Worm (Caenorhabditis elegans) whole organism, L4 larva: Measurements from ENCODE around the gene C34B4.3.

Source experiments
- D1046.2 ChIP-seq: fragments of 200-800 bp; sonication (Bioruptor generic); IDR thresholded peaks from 2 replicates; pipeline ENCODE4 v1.3.6; 2022; ENCODE audit warnings: missing genetic modification characterization, missing compliant biosample characterization
- F44E2.7 ChIP-seq: fragments of 200-800 bp; sonication (Bioruptor generic); IDR thresholded peaks from 2 replicates; pipeline ENCODE4 v2.1.2; 2022; ENCODE audit warnings: missing genetic modification characterization, missing compliant biosample characterization
- T26A8.4 ChIP-seq: fragments of 200-800 bp; sonication (Bioruptor generic); IDR thresholded peaks from 2 replicates; pipeline ENCODE4 v1.3.6; 2022; ENCODE audit warnings: missing genetic modification characterization, missing compliant biosample characterization
- Y5F2A.4 ChIP-seq: fragments of 200-800 bp; sonication (Bioruptor generic); optimal IDR thresholded peaks from 2 replicates; lab custom pipeline; 2018; ENCODE audit warnings: mild to moderate bottlenecking, missing genetic modification characterization, missing compliant biosample characterization
- aha-1 ChIP-seq: fragments of 150-350 bp; peaks from one replicate; lab custom pipeline; 2014; ENCODE audit warnings: missing biosample characterization, missing genetic modification characterization
- ceh-20 ChIP-seq: fragments of 200-800 bp; sonication (Bioruptor generic); IDR thresholded peaks from 2 replicates; pipeline ENCODE4 v1.3.6; 2022; ENCODE audit warnings: missing genetic modification reagents, missing genetic modification characterization, missing compliant biosample characterization
- ceh-28 ChIP-seq: fragments of 150-350 bp; optimal IDR thresholded peaks from 2 replicates; lab custom pipeline; 2014; ENCODE audit warnings: missing biosample characterization, missing genetic modification reagents, missing genetic modification characterization
- ceh-44 ChIP-seq: fragments of 200-800 bp; sonication (Bioruptor generic); IDR thresholded peaks from 2 replicates; pipeline ENCODE4 v1.3.6; 2022; ENCODE audit warnings: missing genetic modification reagents, missing genetic modification characterization, missing compliant biosample characterization
- ceh-62 ChIP-seq: sonication (generic microtip); optimal IDR thresholded peaks from 2 replicates; lab custom pipeline; 2017; ENCODE audit warnings: missing biosample characterization, missing genetic modification characterization
- cey-2 ChIP-seq: sonication (generic microtip); optimal IDR thresholded peaks from 3 replicates; lab custom pipeline; 2017; ENCODE audit warnings: missing genetic modification characterization, mild to moderate bottlenecking, missing compliant biosample characterization, antibody characterized with exemption, borderline replicate concordance; ENCODE audit not compliant: insufficient read depth
- daf-16 ChIP-seq, 3 experiments: sonication (generic microtip); optimal IDR thresholded peaks; 2 replicates each; lab custom pipeline; 2016 to 2017; ENCODE audit warnings: missing genetic modification characterization in 3 of 3, missing genetic modification reagents in 3 of 3, mild to moderate bottlenecking in 2 of 3, missing compliant biosample characterization in 2 of 3, missing biosample characterization in 1 of 3, moderate library complexity in 1 of 3
- daf-19 ChIP-seq: fragments of 200-800 bp; sonication (Bioruptor generic); conservative IDR thresholded peaks from 2 replicates; pipeline ENCODE4 v1.3.6; 2022; ENCODE audit warnings: missing genetic modification characterization, missing compliant biosample characterization
- dpl-1 ChIP-seq: fragments of 150-350 bp; optimal IDR thresholded peaks from 2 replicates; lab custom pipeline; 2014; ENCODE audit warnings: missing biosample characterization, missing genetic modification reagents, missing genetic modification characterization
- lin-1 ChIP-seq: fragments of 200-800 bp; sonication (Bioruptor generic); IDR thresholded peaks from 2 replicates; pipeline ENCODE4 v1.3.6; 2022; ENCODE audit warnings: missing genetic modification reagents, missing genetic modification characterization, missing compliant biosample characterization
- lin-29 ChIP-seq: fragments of 200-800 bp; sonication (Bioruptor generic); IDR thresholded peaks from 2 replicates; pipeline ENCODE4 v1.3.6; 2022; ENCODE audit warnings: missing genetic modification reagents, missing genetic modification characterization, missing compliant biosample characterization
- lin-38 ChIP-seq: fragments of 200-800 bp; sonication (Bioruptor generic); IDR thresholded peaks from 2 replicates; pipeline ENCODE4 v1.3.6; 2022; ENCODE audit warnings: missing genetic modification reagents, missing genetic modification characterization, missing compliant biosample characterization
- lir-3 ChIP-seq: sonication (generic microtip); optimal IDR thresholded peaks from 2 replicates; lab custom pipeline; 2016; ENCODE audit warnings: mild to moderate bottlenecking, missing genetic modification characterization, missing compliant biosample characterization
- lsy-2 ChIP-seq, 2 experiments: fragments of 150-350 bp in 1 of 2; sonication (generic microtip) in 1 of 2; optimal IDR thresholded peaks; 2 replicates each; lab custom pipeline; 2014 to 2017; ENCODE audit warnings: missing biosample characterization in 2 of 2, missing genetic modification characterization in 2 of 2
- nhr-11 ChIP-seq: fragments of 150-350 bp; optimal IDR thresholded peaks from 2 replicates; lab custom pipeline; 2014; ENCODE audit warnings: missing biosample characterization, missing genetic modification characterization
- nhr-237 ChIP-seq: sonication (generic microtip); optimal IDR thresholded peaks from 2 replicates; lab custom pipeline; 2017; ENCODE audit warnings: missing biosample characterization, missing genetic modification characterization
- pha-4 ChIP-seq, 2 experiments: fragments of 150-350 bp in 1 of 2; fragments of 200-800 bp in 1 of 2; sonication (Bioruptor generic) in 1 of 2; IDR thresholded peaks in 1 of 2; optimal IDR thresholded peaks in 1 of 2; 2 replicates each; pipeline versions ENCODE4 v1.3.6 to Lab custom; 2014 to 2022; ENCODE audit warnings: missing genetic modification characterization in 2 of 2, missing genetic modification reagents in 2 of 2, missing biosample characterization in 1 of 2, missing compliant biosample characterization in 1 of 2
- spr-3 ChIP-seq: fragments of 200-800 bp; sonication (Bioruptor generic); optimal IDR thresholded peaks from 2 replicates; lab custom pipeline; 2018; ENCODE audit warnings: mild to moderate bottlenecking, missing genetic modification characterization, missing compliant biosample characterization
- unc-130 ChIP-seq: sonication (generic microtip); optimal IDR thresholded peaks from 2 replicates; lab custom pipeline; 2016; ENCODE audit warnings: missing genetic modification reagents, missing genetic modification characterization, missing compliant biosample characterization
- unc-62 ChIP-seq, 3 experiments: fragments of 150-350 bp in 1 of 3; sonication (generic microtip); optimal IDR thresholded peaks in 2 of 3; peaks in 1 of 3; 1 replicate in 1 of 3; 2 replicates in 2 of 3; lab custom pipeline; 2014 to 2017; ENCODE audit warnings: missing biosample characterization in 3 of 3, missing genetic modification characterization in 3 of 3, missing genetic modification reagents in 3 of 3, missing genotype in 1 of 3
- zag-1 ChIP-seq: fragments of 150-350 bp; optimal IDR thresholded peaks from 2 replicates; lab custom pipeline; 2014; ENCODE audit warnings: missing biosample characterization, missing genetic modification characterization
- zip-2 ChIP-seq: fragments of 150-350 bp; optimal IDR thresholded peaks from 2 replicates; lab custom pipeline; 2014; ENCODE audit warnings: missing biosample characterization, missing genetic modification characterization

C34B4.3 gene

ce11 chrV:13081197-13081747, 10.3 kb upstream of the C34B4.3 start (continued):
- no peak for TF ChIP-seq Y5F2A.4 (GFP tag; lab: Kevin White, UChicago)
- peak; percentile 47 to 51 for TF ChIP-seq lsy-2 (tag; optimal IDR thresholded peaks at IDR 0.05; lab: Kevin White, UChicago)
- TF ChIP-seq lin-29 (GFP tag; lab: Robert Waterston, UW) = no peak
- no peak for TF ChIP-seq T26A8.4 (GFP tag; lab: Robert Waterston, UW)
- no peak for TF ChIP-seq ceh-62
- TF ChIP-seq zag-1 (tag; lab: Kevin White, UChicago) = no peak
- peak; percentile 27 for TF ChIP-seq dpl-1 (GFP tag; lab: Kevin White, UChicago)
- no peak for TF ChIP-seq F44E2.7
- TF ChIP-seq nhr-237 (tag; lab: Kevin White, UChicago) = no peak

ce11 chrV:13075432-13075831, 4.5 kb upstream of the C34B4.3 start:
- TF ChIP-seq unc-62 (GFP tag; optimal IDR thresholded peaks at IDR 0.05 in 1 of 2; lab: Kevin White, UChicago) (peak in 1 of 2 experiments; percentile 14), unc-62 (tag; optimal IDR thresholded peaks at IDR 0.05; lab: Kevin White, UChicago) (no peak), zip-2 (no peak)

ce11 chrV:13074148-13074547, 3.2 kb upstream of the C34B4.3 start:
- no peak for TF ChIP-seq lin-38 (GFP tag; lab: Robert Waterston, UW)

DNA sequence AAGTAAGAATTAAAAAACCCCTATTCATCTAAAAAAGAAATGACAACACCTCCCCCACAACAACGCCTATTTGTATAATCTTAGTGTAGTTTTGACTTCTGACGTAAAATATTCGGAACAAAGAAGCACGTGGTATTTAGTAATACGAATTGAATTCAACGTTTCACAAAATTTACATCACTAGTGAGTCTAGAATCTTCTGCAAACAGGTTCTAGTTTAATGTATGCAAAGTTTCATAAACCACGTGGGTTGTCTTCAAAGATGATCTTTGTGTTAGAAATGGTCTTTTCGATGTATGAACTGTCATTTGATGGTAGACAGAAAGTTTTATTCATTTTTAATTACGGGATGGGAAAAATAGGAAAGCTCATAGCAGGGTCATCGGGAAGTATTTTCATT, 2.2 kb upstream of the C34B4.3 start:
- TF ChIP-seq ceh-28 (tag; lab: Kevin White, UChicago) = no peak
- no peak for TF ChIP-seq pha-4 (GFP tag; IDR thresholded peaks at IDR 0.05; lab: Robert Waterston, UW)
- no peak for TF ChIP-seq pha-4 (tag; optimal IDR thresholded peaks at IDR 0.05; lab: Kevin White, UChicago)
- TF ChIP-seq Y5F2A.4 (GFP tag; lab: Kevin White, UChicago) = no peak
- no peak for TF ChIP-seq spr-3 (GFP tag; lab: Kevin White, UChicago)
- TF ChIP-seq lin-1 (GFP tag; lab: Robert Waterston, UW) = no peak

- no peak for TF ChIP-seq T26A8.4 (GFP tag; lab: Robert Waterston, UW)
- TF ChIP-seq aha-1 (tag; lab: Kevin White, UChicago) = peak; percentile 91
- TF ChIP-seq D1046.2 = no peak
These were observed 674 bp downstream of the C34B4.3 start for ce11 chrV:13070278-13070677.

DNA sequence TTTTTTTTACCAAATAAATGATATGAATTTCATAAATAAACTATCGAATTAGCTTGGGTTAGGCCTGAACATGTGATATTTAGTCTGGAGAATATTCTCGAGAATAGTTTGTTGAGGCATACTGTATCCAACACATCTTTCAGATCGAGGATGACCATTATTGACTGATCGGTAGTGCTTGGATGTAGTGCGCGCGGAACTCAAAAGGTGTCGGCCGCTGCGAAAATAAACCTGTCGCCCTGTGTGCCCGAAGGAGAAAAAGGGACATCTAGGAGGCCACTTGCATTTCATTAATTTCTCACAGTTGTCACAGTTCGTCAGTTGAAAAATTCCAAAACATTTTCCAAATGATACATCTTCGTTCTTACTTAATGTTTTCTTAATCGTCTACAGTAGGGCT, 6.8 kb downstream of the C34B4.3 start:
- TF ChIP-seq unc-130 = no peak
- no peak for TF ChIP-seq ceh-20 (GFP tag; lab: Robert Waterston, UW)
- no peak for TF ChIP-seq lin-29 (GFP tag; lab: Robert Waterston, UW)
- TF ChIP-seq ceh-44 = 0 out of 2 replicates have a peak, but pooled peaks have one; percentile 31
- peak; percentile 56 for TF ChIP-seq aha-1 (tag; lab: Kevin White, UChicago)
- TF ChIP-seq daf-16 (GFP tag; optimal IDR thresholded peaks at IDR 0.05; lab: Kevin White, UChicago) = no peak
- no peak for TF ChIP-seq daf-16 (tag; optimal IDR thresholded peaks at IDR 0.05; lab: Kevin White, UChicago)
- no peak for TF ChIP-seq lir-3 (tag; lab: Kevin White, UChicago)
- TF ChIP-seq cey-2 (tag; lab: Kevin White, UChicago) = no peak
- TF ChIP-seq daf-19 (GFP tag; lab: Robert Waterston, UW) = 0 out of 2 replicates have a peak, but pooled peaks have one; percentile 13

DNA sequence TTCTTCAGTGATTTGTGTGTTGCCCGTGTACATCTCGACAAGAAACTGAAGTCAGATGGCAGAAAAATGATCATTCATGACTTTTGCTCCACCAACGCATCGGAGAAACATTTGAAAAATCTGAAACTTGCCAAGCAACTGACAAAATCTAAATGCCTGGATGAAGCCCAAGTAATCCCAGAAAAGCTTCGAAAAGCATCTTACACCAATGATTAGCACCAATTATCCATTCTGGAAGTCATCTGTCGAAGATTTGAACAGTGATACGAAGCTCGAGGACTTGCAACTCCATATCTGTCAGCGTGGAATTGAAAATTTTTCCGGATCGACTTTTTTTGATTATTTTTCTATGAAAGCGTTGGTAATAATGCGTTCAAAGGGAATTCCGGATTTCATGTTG, 7.5 kb downstream of the C34B4.3 start:
- TF ChIP-seq unc-62 (GFP tag; optimal IDR thresholded peaks at IDR 0.05 in 1 of 2; lab: Kevin White, UChicago) (peak in 1 of 2 experiments; percentile 91), unc-62 (tag; optimal IDR thresholded peaks at IDR 0.05; lab: Kevin White, UChicago) (no peak), nhr-11 (tag; lab: Kevin White, UChicago) (no peak)
